Worm (Caenorhabditis elegans) whole organism, early embryonic: ENCODE measurements around the gene C16D9.4.

Source experiments
- B0310.2 ChIP-seq: sonication (generic microtip); optimal IDR thresholded peaks from 2 replicates; lab custom pipeline; 2016; ENCODE audit warnings: mild to moderate bottlenecking, missing genetic modification characterization, missing compliant biosample characterization
- F13C5.2 ChIP-seq: sonication (generic microtip); optimal IDR thresholded peaks from 2 replicates; lab custom pipeline; 2017; ENCODE audit warnings: mild to moderate bottlenecking, missing genetic modification characterization, inconsistent platforms, missing compliant biosample characterization
- ama-1 ChIP-seq: fragments of 150-350 bp; optimal IDR thresholded peaks from 2 replicates; lab custom pipeline; 2014
- ceh-36 ChIP-seq: sonication (generic microtip); optimal IDR thresholded peaks from 2 replicates; lab custom pipeline; 2016; ENCODE audit warnings: missing genetic modification characterization, inconsistent platforms, missing compliant biosample characterization
- ets-7 ChIP-seq: sonication (generic microtip); optimal IDR thresholded peaks from 2 replicates; lab custom pipeline; 2016; ENCODE audit warnings: missing genotype, missing genetic modification characterization, missing compliant biosample characterization
- flt-1 ChIP-seq: fragments of 200-800 bp; sonication (Bioruptor generic); IDR thresholded peaks from 2 replicates; pipeline ENCODE4 v1.3.6; 2022; ENCODE audit warnings: missing genetic modification characterization, missing compliant biosample characterization
- hmg-4 ChIP-seq: fragments of 200-800 bp; sonication (Bioruptor generic); optimal IDR thresholded peaks from 2 replicates; lab custom pipeline; 2018; ENCODE audit warnings: mild to moderate bottlenecking, missing genetic modification characterization, missing compliant biosample characterization
- hnd-1 ChIP-seq: sonication (generic microtip); optimal IDR thresholded peaks from 2 replicates; lab custom pipeline; 2016; ENCODE audit warnings: missing genetic modification characterization, missing compliant biosample characterization
- pes-1 ChIP-seq: fragments of 200-800 bp; sonication (Bioruptor generic); IDR thresholded peaks from 2 replicates; pipeline ENCODE4 v1.3.6; 2022; ENCODE audit warnings: missing genetic modification reagents, missing genetic modification characterization, missing compliant biosample characterization
- scrt-1 ChIP-seq: fragments of 200-800 bp; sonication (Bioruptor generic); IDR thresholded peaks from 2 replicates; pipeline ENCODE4 v1.3.6; 2022; ENCODE audit warnings: missing genetic modification characterization, missing compliant biosample characterization
- sea-1 ChIP-seq: fragments of 200-800 bp; sonication (Bioruptor generic); conservative IDR thresholded peaks from 2 replicates; pipeline ENCODE4 v1.3.6; 2022; ENCODE audit warnings: missing genetic modification characterization, missing compliant biosample characterization
- tbx-11 ChIP-seq: fragments of 200-800 bp; sonication (Bioruptor generic); IDR thresholded peaks from 2 replicates; pipeline ENCODE4 v1.3.6; 2022; ENCODE audit warnings: missing genetic modification characterization, missing compliant biosample characterization

DNA sequence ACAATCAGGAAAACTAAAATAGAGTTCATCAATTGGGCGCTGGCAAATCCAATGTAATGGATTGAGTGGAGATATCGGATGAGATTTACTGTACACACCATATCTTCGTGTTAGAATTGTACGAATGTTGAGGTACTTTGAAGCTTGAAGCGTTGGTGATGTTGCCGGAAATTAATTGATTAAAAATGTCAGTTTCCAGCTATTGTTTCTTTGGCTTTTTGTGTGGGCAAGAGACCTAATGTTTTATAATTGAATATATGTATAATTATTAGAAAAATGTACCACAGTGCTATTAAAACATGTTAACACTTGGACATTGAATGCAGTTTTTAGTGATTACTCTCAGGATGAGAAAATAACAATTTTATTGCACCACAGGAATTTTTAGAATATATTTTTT, 36.1 kb upstream of the C16D9.4 start, which contains the start of gene str-136:
- TF ChIP-seq ama-1 (lab: Kevin White, UChicago) (no peak), sea-1 (GFP tag; lab: Robert Waterston, UW) (no peak), hnd-1 (tag; lab: Kevin White, UChicago) (no peak), hmg-4 (GFP tag; lab: Kevin White, UChicago) (no peak), F13C5.2 (tag; lab: Kevin White, UChicago) (no peak), tbx-11 (no peak), scrt-1 (GFP tag; lab: Robert Waterston, UW) (no peak), B0310.2 (tag; lab: Kevin White, UChicago) (no peak), flt-1 (GFP tag; lab: Robert Waterston, UW) (no peak), pes-1 (no peak), ceh-36 (tag; lab: Kevin White, UChicago) (no peak), ets-7 (tag; lab: Kevin White, UChicago) (no peak)
